Worm (Caenorhabditis elegans): ENCODE data around the gene C18B2.2.

ce11 chrX:3610442-3610841, 12.8 kb upstream of the C18B2.2 start:
- no peak for TF ChIP-seq mes-4 (tag; optimal IDR thresholded peaks at IDR 0.05)
- TF ChIP-seq ceh-91 (GFP tag; IDR thresholded peaks at IDR 0.05): no peak
- TF ChIP-seq attf-3 (GFP tag; conservative IDR thresholded peaks at IDR 0.05): no peak
- no peak for TF ChIP-seq ama-1 (optimal IDR thresholded peaks at IDR 0.05)
- no peak for TF ChIP-seq ama-1 (GFP tag; optimal IDR thresholded peaks at IDR 0.05)
- TF ChIP-seq lin-54 (GFP tag; optimal IDR thresholded peaks at IDR 0.05): no peak
- TF ChIP-seq him-1 (tag; optimal IDR thresholded peaks at IDR 0.05): no peak

All from whole organism, young adult.